Worm (Caenorhabditis elegans): Measurements from ENCODE around the gene epg-5.

Gene epg-5

DNA sequence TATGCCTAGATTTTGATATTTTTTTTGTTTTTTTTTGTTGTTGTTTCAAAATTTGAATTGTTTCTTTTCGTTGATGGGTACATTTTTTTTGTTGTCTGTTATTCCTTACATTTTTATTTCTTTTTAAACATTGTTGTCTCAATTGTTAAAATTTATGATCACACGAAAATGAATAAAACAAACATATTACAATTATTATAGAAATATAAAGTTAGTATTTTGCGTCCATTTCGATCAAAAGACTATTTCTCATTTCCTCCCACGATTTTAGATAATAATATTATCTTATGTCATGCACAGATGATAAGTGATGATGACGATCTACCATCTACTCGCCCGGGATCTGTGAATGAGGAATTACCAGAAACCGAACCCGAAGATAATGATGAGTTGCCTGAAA is 54.5 kb downstream of the epg-5 start, which contains the start of gene wrn-1:
Gene wrn-1, plus strand, starts transcription at position 301 of the 400 bp plus-strand sequence.
- TF ChIP-seq ama-1 (optimal IDR thresholded peaks at IDR 0.05) (no peak), hmbx-1 (tag; optimal IDR thresholded peaks at IDR 0.05) (no peak), F13C5.2 (tag; optimal IDR thresholded peaks at IDR 0.05) (no peak), ets-7 (tag; optimal IDR thresholded peaks at IDR 0.05) (no peak), pes-1 (GFP tag; IDR thresholded peaks at IDR 0.05) (no peak), tra-4 (tag; optimal IDR thresholded peaks at IDR 0.05) (no peak), tbx-37 (GFP tag; conservative IDR thresholded peaks at IDR 0.05) (no peak), hmg-4 (GFP tag; optimal IDR thresholded peaks at IDR 0.05) (no peak)
